Fruit fly (Drosophila melanogaster) whole organism, embryonic: Measurements from ENCODE around the gene Tm1.

Experiments
- Ada2b ChIP-seq: fragments of 200-800 bp; sonication (Bioruptor generic); IDR thresholded peaks from 2 replicates; pipeline ENCODE4 v1.3.6; 2022; ENCODE audit warnings: missing biosample characterization, missing genetic modification characterization
- CG1024 ChIP-seq: fragments of 200-800 bp; sonication (Bioruptor generic); IDR thresholded peaks from 2 replicates; pipeline ENCODE4 v1.3.6; 2022; ENCODE audit warnings: missing biosample characterization, missing genetic modification characterization
- CG12659 ChIP-seq: fragments of 200-800 bp; sonication (Bioruptor generic); optimal IDR thresholded peaks from 3 replicates; lab custom pipeline; 2017; ENCODE audit warnings: mild to moderate bottlenecking, missing biosample characterization, missing genetic modification reagents, missing genetic modification characterization
- CG1602 ChIP-seq: fragments of 200-800 bp; sonication (Bioruptor generic); optimal IDR thresholded peaks from 3 replicates; lab custom pipeline; 2016; ENCODE audit warnings: missing biosample characterization, missing genetic modification characterization
- CG18619 ChIP-seq: fragments of 200-800 bp; sonication (Bioruptor generic); optimal IDR thresholded peaks from 3 replicates; lab custom pipeline; 2017; ENCODE audit warnings: missing biosample characterization, mild to moderate bottlenecking, missing genetic modification characterization
- CG30020 ChIP-seq: fragments of 200-800 bp; optimal IDR thresholded peaks from 2 replicates; lab custom pipeline; 2019; ENCODE audit warnings: missing biosample characterization, mild to moderate bottlenecking, missing genetic modification characterization, moderate library complexity
- CG31388 ChIP-seq: fragments of 200-800 bp; sonication (Bioruptor generic); optimal IDR thresholded peaks from 2 replicates; lab custom pipeline; 2016; ENCODE audit warnings: missing biosample characterization, missing genetic modification characterization
- CG3726 ChIP-seq: fragments of 200-800 bp; sonication (Bioruptor generic); IDR thresholded peaks from 3 replicates; pipeline ENCODE4, ENCODE4 v1.3.6; 2022; ENCODE audit warnings: missing biosample characterization, missing genetic modification characterization
- CG4404 ChIP-seq: fragments of 200-800 bp; sonication (Bioruptor generic); IDR thresholded peaks from 2 replicates; pipeline ENCODE4 v1.3.6; 2022; ENCODE audit warnings: missing biosample characterization, missing genetic modification characterization
- CG6689 ChIP-seq: fragments of 200-800 bp; sonication (Bioruptor generic); IDR thresholded peaks from 2 replicates; pipeline ENCODE4 v1.3.6; 2022; ENCODE audit warnings: missing biosample characterization, missing genetic modification characterization
- CG6791 ChIP-seq: fragments of 200-800 bp; sonication (Bioruptor generic); IDR thresholded peaks from 3 replicates; pipeline ENCODE4 v1.3.6; 2022; ENCODE audit warnings: missing biosample characterization, missing genetic modification characterization; ENCODE audit not compliant: partially characterized antibody
- CG7372 ChIP-seq: fragments of 200-800 bp; sonication (Bioruptor generic); IDR thresholded peaks from 2 replicates; pipeline ENCODE4 v1.3.6; 2022; ENCODE audit warnings: missing biosample characterization, missing genetic modification characterization
- CG7839 ChIP-seq: fragments of 200-800 bp; sonication (Bioruptor generic); optimal IDR thresholded peaks from 3 replicates; lab custom pipeline; 2018; ENCODE audit warnings: missing biosample characterization, mild to moderate bottlenecking, missing genetic modification characterization, moderate library complexity
- CG7928 ChIP-seq: fragments of 200-800 bp; sonication (Bioruptor generic); optimal IDR thresholded peaks from 2 replicates; lab custom pipeline; 2017; ENCODE audit warnings: missing biosample characterization, mild to moderate bottlenecking, missing genetic modification characterization
- CG9797 ChIP-seq: fragments of 200-800 bp; sonication (Bioruptor generic); optimal IDR thresholded peaks from 3 replicates; lab custom pipeline; 2018; ENCODE audit warnings: missing biosample characterization, mild to moderate bottlenecking, missing genetic modification characterization
- Elba2 ChIP-seq: fragments of 200-800 bp; sonication (Bioruptor generic); optimal IDR thresholded peaks from 3 replicates; lab custom pipeline; 2016; ENCODE audit warnings: missing biosample characterization, missing genetic modification characterization
- Hey ChIP-seq: fragments of 200-800 bp; sonication (Bioruptor generic); optimal IDR thresholded peaks from 3 replicates; lab custom pipeline; 2018; ENCODE audit warnings: missing biosample characterization, mild to moderate bottlenecking, missing genetic modification characterization
- HmgD ChIP-seq: fragments of 200-800 bp; sonication (Bioruptor generic); optimal IDR thresholded peaks from 3 replicates; lab custom pipeline; 2016; ENCODE audit warnings: missing biosample characterization, missing genetic modification characterization
- Hr78 ChIP-seq, 2 experiments: fragments of 200-800 bp in 1 of 2; fragments of >200 bp in 1 of 2; sonication (Bioruptor generic) in 1 of 2; optimal IDR thresholded peaks; 2 replicates each; lab custom pipeline; 2017 to 2019; ENCODE audit warnings: missing biosample characterization in 2 of 2, missing genetic modification characterization in 2 of 2, mild to moderate bottlenecking in 1 of 2, moderate library complexity in 1 of 2
- Hsf ChIP-seq: fragments of 200-800 bp; sonication (Bioruptor generic); optimal IDR thresholded peaks from 3 replicates; lab custom pipeline; 2016; ENCODE audit warnings: missing biosample characterization, missing genetic modification characterization
- Kr ChIP-seq: fragments of 200-800 bp; sonication (Bioruptor generic); optimal IDR thresholded peaks from 2 replicates; lab custom pipeline; 2017; ENCODE audit warnings: missing biosample characterization, mild to moderate bottlenecking, missing genetic modification characterization
- Mad ChIP-seq: fragments of 200-800 bp; sonication (Bioruptor generic); optimal IDR thresholded peaks from 2 replicates; lab custom pipeline; 2016; ENCODE audit warnings: missing biosample characterization, missing genetic modification characterization
- Opbp ChIP-seq: fragments of 200-800 bp; sonication (Bioruptor generic); IDR thresholded peaks from 3 replicates; pipeline ENCODE4 v1.3.6; 2022; ENCODE audit warnings: missing biosample characterization, missing genetic modification characterization; ENCODE audit not compliant: partially characterized antibody
- Optix ChIP-seq: fragments of 200-800 bp; sonication (Bioruptor generic); IDR thresholded peaks from 3 replicates; pipeline ENCODE4 v1.3.6; 2022; ENCODE audit warnings: missing biosample characterization, missing genetic modification characterization
- Scr ChIP-seq: fragments of 200-800 bp; sonication (Bioruptor generic); IDR thresholded peaks from 2 replicates; pipeline ENCODE4 v1.3.6; 2022; ENCODE audit warnings: missing biosample characterization, missing genetic modification characterization; ENCODE audit not compliant: partially characterized antibody
- Spps ChIP-seq: fragments of 200-800 bp; sonication (Bioruptor generic); optimal IDR thresholded peaks from 2 replicates; lab custom pipeline; 2018; ENCODE audit warnings: missing biosample characterization, mild to moderate bottlenecking, missing genetic modification characterization
- ab ChIP-seq: fragments of 200-800 bp; sonication (Bioruptor generic); optimal IDR thresholded peaks from 2 replicates; lab custom pipeline; 2016; ENCODE audit warnings: missing biosample characterization, missing genetic modification characterization
- aop ChIP-seq: fragments of 200-800 bp; sonication (Bioruptor generic); IDR thresholded peaks from 2 replicates; pipeline ENCODE4 v1.3.6; 2022; ENCODE audit warnings: missing biosample characterization, missing genetic modification characterization
- ash1 ChIP-seq: fragments of 200-800 bp; sonication (Bioruptor generic); optimal IDR thresholded peaks from 2 replicates; lab custom pipeline; 2018; ENCODE audit warnings: missing biosample characterization, mild to moderate bottlenecking, missing genetic modification characterization
- bbx ChIP-seq: fragments of 200-800 bp; sonication (Bioruptor generic); IDR thresholded peaks from 2 replicates; pipeline ENCODE4 v1.3.6; 2022; ENCODE audit warnings: missing biosample characterization, missing genetic modification characterization; ENCODE audit not compliant: partially characterized antibody
- bsh ChIP-seq, 2 experiments: fragments of 200-800 bp; sonication (Bioruptor generic); optimal IDR thresholded peaks; 2 replicates each; lab custom pipeline; 2017 to 2018; ENCODE audit warnings: mild to moderate bottlenecking in 2 of 2, missing biosample characterization in 2 of 2, missing genetic modification characterization in 2 of 2, moderate library complexity in 1 of 2
- btn ChIP-seq: fragments of 200-800 bp; sonication (Bioruptor generic); optimal IDR thresholded peaks from 2 replicates; lab custom pipeline; 2016; ENCODE audit warnings: missing biosample characterization, missing genetic modification characterization
- ci ChIP-seq: fragments of 200-800 bp; sonication (Bioruptor generic); IDR thresholded peaks from 3 replicates; pipeline ENCODE4 v1.3.6; 2022; ENCODE audit warnings: missing biosample characterization, missing genetic modification characterization
- crp ChIP-seq, 2 experiments: fragments of 200-800 bp; sonication (Bioruptor generic); optimal IDR thresholded peaks; 2 replicates in 1 of 2; 3 replicates in 1 of 2; lab custom pipeline; 2017; ENCODE audit warnings: missing biosample characterization in 2 of 2, missing genetic modification characterization in 2 of 2, mild to moderate bottlenecking in 1 of 2, moderate library complexity in 1 of 2
- en ChIP-seq: fragments of 200-800 bp; sonication (Bioruptor generic); optimal IDR thresholded peaks from 2 replicates; lab custom pipeline; 2016; ENCODE audit warnings: missing biosample characterization, missing genetic modification characterization
- fu2 ChIP-seq: fragments of 200-800 bp; sonication (Bioruptor generic); optimal IDR thresholded peaks from 2 replicates; lab custom pipeline; 2016; ENCODE audit warnings: missing biosample characterization, missing genetic modification characterization
- gsb-n ChIP-seq: fragments of 200-800 bp; sonication (Bioruptor generic); optimal IDR thresholded peaks from 3 replicates; lab custom pipeline; 2018; ENCODE audit warnings: missing biosample characterization, mild to moderate bottlenecking, missing genetic modification characterization
- ham ChIP-seq: fragments of 200-800 bp; sonication (Bioruptor generic); IDR thresholded peaks from 2 replicates; pipeline ENCODE4 v1.3.6; 2022; ENCODE audit warnings: missing biosample characterization, missing genetic modification characterization
- hkb ChIP-seq, 2 experiments: fragments of 200-800 bp in 1 of 2; fragments of >200 bp in 1 of 2; sonication (Bioruptor generic) in 1 of 2; IDR thresholded peaks in 1 of 2; optimal IDR thresholded peaks in 1 of 2; 2 replicates each; pipeline versions ENCODE4 v1.3.6 to Lab custom; 2017 to 2022; ENCODE audit warnings: missing biosample characterization in 1 of 2, missing genetic modification characterization in 1 of 2
- ind ChIP-seq: fragments of 200-800 bp; sonication (Bioruptor generic); optimal IDR thresholded peaks from 3 replicates; lab custom pipeline; 2016; ENCODE audit warnings: missing biosample characterization, missing genetic modification characterization
- klu ChIP-seq: fragments of 200-800 bp; sonication (Bioruptor generic); IDR thresholded peaks from 2 replicates; pipeline ENCODE4 v1.3.6; 2022; ENCODE audit warnings: missing biosample characterization, missing genetic modification characterization
- mirr ChIP-seq: fragments of 200-800 bp; sonication (Bioruptor generic); optimal IDR thresholded peaks from 3 replicates; lab custom pipeline; 2018; ENCODE audit warnings: missing biosample characterization, mild to moderate bottlenecking, missing genetic modification characterization
- pho ChIP-seq: fragments of 200-800 bp; sonication (Bioruptor generic); optimal IDR thresholded peaks from 2 replicates; lab custom pipeline; 2016; ENCODE audit warnings: missing biosample characterization, missing genetic modification characterization
- sens-2 ChIP-seq: fragments of 200-800 bp; sonication (Bioruptor generic); IDR thresholded peaks from 2 replicates; pipeline ENCODE4 v1.3.6; 2022; ENCODE audit warnings: missing biosample characterization, missing genetic modification characterization
- sqz ChIP-seq: fragments of 200-800 bp; sonication (Bioruptor generic); optimal IDR thresholded peaks from 3 replicates; lab custom pipeline; 2018; ENCODE audit warnings: missing biosample characterization, mild to moderate bottlenecking, missing genetic modification characterization
- tx ChIP-seq: fragments of 200-800 bp; sonication (Bioruptor generic); optimal IDR thresholded peaks from 2 replicates; lab custom pipeline; 2016; ENCODE audit warnings: missing biosample characterization, missing genetic modification characterization
- wor ChIP-seq: fragments of 200-800 bp; sonication (Bioruptor generic); IDR thresholded peaks from 2 replicates; pipeline ENCODE4 v1.3.6; 2022; ENCODE audit warnings: missing biosample characterization, missing genetic modification characterization
- z ChIP-seq: fragments of 200-800 bp; sonication (Bioruptor generic); IDR thresholded peaks from 3 replicates; pipeline ENCODE4 v1.3.6; 2022; ENCODE audit warnings: missing biosample characterization, missing genetic modification characterization

Tm1 gene

dm6 chr3R:15262710-15263672 is 15.0 kb upstream of the Tm1 start, which contains the start of the genes eIF2gamma and Set (continued):
- no peak for TF ChIP-seq hkb (optimal IDR thresholded peaks at IDR 0.05; lab: Kevin White, UChicago)
- no peak for TF ChIP-seq hkb (GFP tag; IDR thresholded peaks at IDR 0.05; lab: Robert Waterston, UW)
- no peak for TF ChIP-seq wor
- TF ChIP-seq Elba2 (GFP tag; lab: Kevin White, UChicago): no peak
- TF ChIP-seq Hey (tag; lab: Kevin White, UChicago): no peak
- no peak for TF ChIP-seq CG4404 (GFP tag; lab: Robert Waterston, UW)
- no peak for TF ChIP-seq Optix (GFP tag; lab: Robert Waterston, UW)
- no peak for TF ChIP-seq ind (GFP tag; lab: Kevin White, UChicago)
- TF ChIP-seq HmgD (GFP tag; lab: Kevin White, UChicago): peak; percentile 79
- TF ChIP-seq crp (GFP tag; optimal IDR thresholded peaks at IDR 0.05; lab: Kevin White, UChicago): peak in 1 of 2 experiments; percentile 35
- peak; percentile 33 for TF ChIP-seq fu2 (GFP tag; lab: Kevin White, UChicago)
- TF ChIP-seq btn (GFP tag; lab: Kevin White, UChicago): no peak
- no peak for TF ChIP-seq CG7372 (GFP tag; lab: Robert Waterston, UW)
- TF ChIP-seq Mad (GFP tag; lab: Kevin White, UChicago): no peak
- 0 out of 3 replicates have a peak, but pooled peaks have one; percentile 55 for TF ChIP-seq ci (GFP tag; lab: Robert Waterston, UW)
- TF ChIP-seq Scr (GFP tag; lab: Robert Waterston, UW): peak; percentile 95
- TF ChIP-seq CG7839: no peak
- TF ChIP-seq Ada2b (GFP tag; lab: Robert Waterston, UW): no peak
- no peak for TF ChIP-seq CG6689 (GFP tag; lab: Robert Waterston, UW)
- no peak for TF ChIP-seq aop (GFP tag; lab: Robert Waterston, UW)
- no peak for TF ChIP-seq Spps (tag; lab: Kevin White, UChicago)
- TF ChIP-seq CG9797: peak; percentile 54
- TF ChIP-seq CG31388 (GFP tag; lab: Kevin White, UChicago): no peak
- no peak for TF ChIP-seq CG1602 (GFP tag; lab: Kevin White, UChicago)
- no peak for TF ChIP-seq klu (GFP tag; lab: Robert Waterston, UW)
- TF ChIP-seq mirr (GFP tag; lab: Kevin White, UChicago): no peak
- no peak for TF ChIP-seq CG3726 (GFP tag; lab: Robert Waterston, UW)
- TF ChIP-seq pho (GFP tag; lab: Kevin White, UChicago): no peak
- no peak for TF ChIP-seq ham (GFP tag; lab: Robert Waterston, UW)
- peak; percentile 7 for TF ChIP-seq CG7928 (GFP tag; lab: Kevin White, UChicago)
- TF ChIP-seq sqz: no peak
- peak; percentile 39; the same call in 1 of the 2 replicates for TF ChIP-seq CG1024 (GFP tag; lab: Robert Waterston, UW)
- no peak for TF ChIP-seq ab (GFP tag; lab: Kevin White, UChicago)
- TF ChIP-seq Kr (GFP tag; lab: Kevin White, UChicago): no peak
- TF ChIP-seq CG18619: no peak
- TF ChIP-seq CG12659 (GFP tag; lab: Kevin White, UChicago): peak; percentile 68
- no peak for TF ChIP-seq z (GFP tag; lab: Robert Waterston, UW)
- no peak for TF ChIP-seq gsb-n (tag; lab: Kevin White, UChicago)
- 0 out of 2 replicates have a peak, but pooled peaks have one; percentile 5 for TF ChIP-seq sens-2 (GFP tag; lab: Robert Waterston, UW)
- peak; percentile 99 for TF ChIP-seq bbx
- TF ChIP-seq Opbp: peak; percentile 98
- no peak for TF ChIP-seq en
- TF ChIP-seq Hsf (GFP tag; lab: Kevin White, UChicago): peak; percentile 19
- no peak for TF ChIP-seq ash1 (GFP tag; lab: Kevin White, UChicago)
- TF ChIP-seq CG30020 (tag; lab: Kevin White, UChicago): no peak
- TF ChIP-seq Hr78 (GFP tag; optimal IDR thresholded peaks at IDR 0.05; lab: Kevin White, UChicago): no peak
- TF ChIP-seq CG6791 (GFP tag; lab: Robert Waterston, UW): peak; percentile 99
- TF ChIP-seq bsh (GFP tag; optimal IDR thresholded peaks at IDR 0.05; lab: Kevin White, UChicago): no peak
- no peak for TF ChIP-seq tx (GFP tag; lab: Kevin White, UChicago)
